Fruit fly (Drosophila melanogaster) whole organism, pupa: ENCODE data around the gene CycC.

ENCODE experiments used
- CG12605 ChIP-seq: fragments of 200-800 bp; sonication (Bioruptor generic); IDR thresholded peaks from 2 replicates; pipeline ENCODE4 v1.3.6; 2022; ENCODE audit warnings: missing biosample characterization, missing genetic modification characterization
- CG13204 ChIP-seq: fragments of 200-800 bp; sonication (Bioruptor generic); optimal IDR thresholded peaks from 2 replicates; lab custom pipeline; 2018; ENCODE audit warnings: missing biosample characterization, mild to moderate bottlenecking, missing genetic modification characterization, moderate library complexity
- CG15710 ChIP-seq: fragments of 200-800 bp; sonication (Bioruptor generic); optimal IDR thresholded peaks from 2 replicates; lab custom pipeline; 2018; ENCODE audit warnings: missing biosample characterization, mild to moderate bottlenecking, missing genetic modification characterization, moderate library complexity
- CG4496 ChIP-seq: fragments of 200-800 bp; sonication (Bioruptor generic); IDR thresholded peaks from 3 replicates; pipeline ENCODE4 v1.3.6; 2022; ENCODE audit warnings: missing biosample characterization, missing genetic modification characterization
- CG8159 ChIP-seq: fragments of 200-800 bp; sonication (Bioruptor generic); optimal IDR thresholded peaks from 3 replicates; lab custom pipeline; 2018; ENCODE audit warnings: missing biosample characterization, mild to moderate bottlenecking, missing genetic modification characterization, moderate library complexity
- CG9948 ChIP-seq: fragments of 200-800 bp; sonication (Bioruptor generic); optimal IDR thresholded peaks from 2 replicates; lab custom pipeline; 2018; ENCODE audit warnings: missing biosample characterization, mild to moderate bottlenecking, missing genetic modification characterization, moderate library complexity
- EcR ChIP-seq: fragments of 200-800 bp; sonication (Bioruptor generic); optimal IDR thresholded peaks from 3 replicates; lab custom pipeline; 2019; ENCODE audit warnings: missing biosample characterization, missing genetic modification characterization, mild to moderate bottlenecking, moderate library complexity, missing genetic modification reagents

DNA sequence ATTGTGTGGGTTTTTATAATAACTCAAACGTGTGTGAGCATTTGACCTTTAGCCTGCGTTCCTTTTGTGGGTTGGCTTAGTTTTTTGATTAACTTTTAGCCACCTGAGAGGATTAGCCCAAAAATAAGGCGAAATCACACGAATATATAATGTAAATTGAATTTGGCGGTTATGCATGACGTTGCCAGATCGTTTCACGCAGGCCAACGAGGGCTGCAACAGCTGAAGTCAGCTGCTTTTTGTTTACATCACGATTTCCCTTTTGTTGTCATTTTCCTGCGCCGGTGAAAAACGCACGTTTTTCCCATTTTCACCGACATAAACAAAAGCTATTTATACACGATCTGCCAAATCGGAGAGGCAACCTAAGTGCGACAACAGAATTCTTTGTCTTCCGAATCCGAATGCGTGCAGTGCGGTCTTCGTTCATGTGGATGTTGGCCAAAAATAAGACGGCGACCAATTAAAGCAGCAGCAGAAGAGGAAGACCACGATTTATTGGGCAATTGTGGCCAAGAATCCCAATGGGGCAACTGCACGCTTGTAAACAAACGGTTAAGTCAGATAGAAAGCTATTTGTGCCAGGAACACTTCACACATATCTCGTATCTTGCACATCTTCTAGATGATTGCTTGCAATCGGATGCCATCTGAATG lies 10.7 kb downstream of the CycC start, which contains the start of gene CG3631:
- TF ChIP-seq CG12605 (GFP tag; lab: Robert Waterston, UW) (no peak), CG13204 (GFP tag; lab: Kevin White, UChicago) (no peak), EcR (GFP tag; lab: Kevin White, UChicago) (no peak), CG15710 (tag; lab: Kevin White, UChicago) (no peak), CG8159 (no peak), CG4496 (GFP tag; lab: Robert Waterston, UW) (no peak), CG9948 (no peak)
